Worm (Caenorhabditis elegans): ENCODE results near the gene ZK867.2.

DNA sequence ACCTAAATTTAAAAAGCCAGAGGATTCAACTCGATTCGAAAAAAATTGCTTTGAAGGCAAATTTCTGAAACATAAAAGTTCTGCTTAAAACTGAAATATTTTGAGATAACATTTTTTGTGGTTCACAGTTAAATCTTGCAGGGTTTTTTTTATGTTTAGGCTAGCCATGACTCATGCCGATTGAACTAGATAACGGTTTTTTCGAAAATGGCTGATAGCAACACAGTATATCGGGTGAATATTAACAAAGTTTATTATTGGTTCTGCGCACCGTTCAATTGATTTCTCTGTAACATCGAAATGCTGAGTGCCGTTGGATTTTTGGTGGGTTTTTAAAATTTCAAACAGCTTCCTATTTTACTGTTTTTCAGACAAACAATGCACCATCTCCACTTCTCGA lies 29.2 kb upstream of the ZK867.2 start, which contains the start of gene F43E12.1:
- TF ChIP-seq ref-1 (GFP tag; conservative IDR thresholded peaks at IDR 0.05) (no peak), ztf-23 (GFP tag; IDR thresholded peaks at IDR 0.05) (no peak), tab-1 (GFP tag; IDR thresholded peaks at IDR 0.05) (no peak)

All from whole organism, midembryonic.